Fruit fly (Drosophila melanogaster) Kc167 (cell line): Measurements from ENCODE around the gene REG.

Source experiments
- Myc ChIP-seq: fragments of >200 bp; optimal IDR thresholded peaks from 2 replicates; lab custom pipeline; 2017; ENCODE audit warnings: missing external identifiers
- Sin3A ChIP-seq: fragments of >200 bp; optimal IDR thresholded peaks from 2 replicates; lab custom pipeline; 2018; ENCODE audit warnings: missing external identifiers
- psq ChIP-seq: fragments of >200 bp; optimal IDR thresholded peaks from 2 replicates; lab custom pipeline; 2017; ENCODE audit warnings: missing external identifiers
- ttk ChIP-seq: sonication (Bioruptor generic); optimal IDR thresholded peaks from 2 replicates; lab custom pipeline; 2017; ENCODE audit warnings: missing external identifiers

dm6 chrX:13253062-13253724 lies 41.1 kb downstream of the REG start:
- TF ChIP-seq Sin3A (lab: Kevin White, UChicago) = no peak
- no peak for TF ChIP-seq Myc (lab: Kevin White, UChicago)
- TF ChIP-seq ttk (lab: Kevin White, UChicago) = no peak
- no peak for TF ChIP-seq psq (lab: Kevin White, UChicago)
